Worm (Caenorhabditis elegans): ENCODE results near the gene ZC239.21.
"Not testable (repeated sequence)": the region's sequence is repeated elsewhere in the genome, so short reads cannot be mapped to it uniquely, and the experiment has no call there.

Gene ZC239.21

ce11 chrII:3206423-3206989, at the start of gene ZC239.21, which contains the start of gene ZC239.20:
TSS of gene ZC239.21 (plus strand) at chrII:3206939.
TSS of gene ZC239.20 (minus strand) at chrII:3206523.
- no peak for TF ChIP-seq unc-62 (GFP tag; optimal IDR thresholded peaks at IDR 0.05)

ce11 chrII:3158985-3159384, 47.8 kb upstream of the ZC239.21 start, which contains the start of gene sri-34:
TSS of gene sri-34 (minus strand) at chrII:3159085.
- TF ChIP-seq unc-62 (GFP tag; optimal IDR thresholded peaks at IDR 0.05), result no peak

DNA sequence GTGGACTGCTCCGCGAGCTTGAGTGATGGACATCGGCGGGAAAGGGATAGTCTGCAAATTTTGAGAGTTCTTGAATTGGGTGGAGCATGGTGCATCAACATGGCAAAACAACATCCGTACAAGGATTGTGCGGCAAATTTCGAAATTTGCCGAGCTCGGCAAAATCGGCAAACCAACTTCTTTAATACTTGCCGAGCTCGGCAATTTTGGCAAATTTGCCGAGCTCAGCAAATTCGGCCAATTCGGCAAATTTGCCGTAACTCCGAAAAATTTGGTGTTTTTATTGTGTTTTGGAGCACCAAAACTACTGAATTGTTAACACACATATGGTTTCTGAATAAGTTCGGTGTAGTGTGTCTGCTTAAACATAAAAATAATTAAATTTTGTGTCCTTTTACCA, 36.6 kb upstream of the ZC239.21 start, which contains the start of gene fbxc-55:
TSS of gene fbxc-55 (minus strand) at position 101 of the 400 bp plus-strand sequence.
- no peak for TF ChIP-seq unc-62 (GFP tag; optimal IDR thresholded peaks at IDR 0.05)

DNA sequence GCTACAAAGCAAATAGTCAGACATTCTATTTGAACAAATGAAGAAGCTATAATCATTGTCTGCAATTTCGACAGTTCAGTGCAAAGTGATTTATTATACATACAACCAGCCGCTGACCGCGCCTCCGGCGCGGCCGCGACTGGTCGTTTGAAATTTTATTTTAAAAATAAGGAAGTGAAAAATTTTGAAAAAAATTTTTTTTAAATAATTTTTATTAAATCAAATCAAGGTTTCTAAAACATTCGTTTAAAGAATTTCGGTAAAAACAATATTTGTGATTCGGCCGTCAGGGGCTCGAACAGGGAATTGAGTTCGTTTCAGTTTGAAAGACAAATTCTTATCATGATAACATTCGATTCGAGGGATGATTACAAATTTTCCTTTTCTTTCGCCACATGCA, 34.6 kb upstream of the ZC239.21 start, which contains the start of gene Y27F2A.10:
TSS of gene Y27F2A.10 (minus strand) at position 101 of the 400 bp plus-strand sequence.
- TF ChIP-seq unc-62 (GFP tag; optimal IDR thresholded peaks at IDR 0.05), result no peak

DNA sequence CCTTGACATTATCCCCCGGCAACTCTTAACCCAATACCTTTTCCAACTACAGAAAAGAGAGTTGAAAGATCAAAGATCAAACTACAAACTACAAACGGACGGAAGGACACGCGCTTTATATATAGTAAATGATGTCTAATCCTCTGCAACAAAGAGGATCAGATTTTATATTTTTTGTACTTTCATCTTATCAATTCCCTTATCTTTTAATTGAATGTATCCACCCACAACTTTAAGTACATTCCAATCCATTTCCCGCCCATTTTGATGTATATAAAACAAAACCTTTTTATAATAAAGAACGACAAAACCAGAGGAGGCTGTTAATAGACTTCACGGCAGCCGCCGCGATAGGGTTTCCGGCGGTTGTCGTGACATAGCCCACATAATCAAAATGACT, 29.1 kb upstream of the ZC239.21 start, which contains the start of gene sri-40:
TSS of gene sri-40 (plus strand) at position 301 of the 400 bp plus-strand sequence.
- not testable (repeated sequence) for TF ChIP-seq unc-62 (GFP tag; optimal IDR thresholded peaks at IDR 0.05)

DNA sequence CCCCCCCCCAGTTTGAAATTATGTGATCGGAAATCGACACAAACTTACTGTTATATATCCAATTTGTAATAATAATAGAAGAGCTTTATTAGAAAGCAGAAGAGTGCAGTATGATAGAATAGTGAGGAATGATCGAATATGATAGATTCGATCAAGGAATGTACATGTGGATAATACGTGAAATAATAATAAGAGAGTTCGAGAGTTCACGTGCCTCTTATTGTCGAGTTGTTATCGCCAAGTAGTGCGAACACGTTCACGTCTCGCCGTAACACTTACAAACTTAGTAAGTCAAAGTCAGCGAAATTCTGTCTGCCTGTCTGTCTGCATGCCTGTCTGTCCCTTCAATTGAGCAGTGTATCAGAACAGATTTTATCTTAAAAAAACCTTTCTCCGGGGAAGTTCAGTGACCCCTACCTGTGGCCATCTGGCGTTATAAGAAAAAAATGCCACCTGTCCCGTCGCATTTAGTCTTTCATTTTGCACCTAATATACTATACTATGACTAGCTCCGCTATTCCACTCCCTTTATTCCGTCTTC, 23.4 kb upstream of the ZC239.21 start, which contains the start of the genes Y27F2A.6 and Y27F2A.8:
TSS of gene Y27F2A.6 (minus strand) at position 101 of the 541 bp plus-strand sequence.
TSS of gene Y27F2A.8 (plus strand) at position 491 of the 541 bp plus-strand sequence.
- TF ChIP-seq unc-62 (GFP tag; optimal IDR thresholded peaks at IDR 0.05), result not testable (repeated sequence)

DNA sequence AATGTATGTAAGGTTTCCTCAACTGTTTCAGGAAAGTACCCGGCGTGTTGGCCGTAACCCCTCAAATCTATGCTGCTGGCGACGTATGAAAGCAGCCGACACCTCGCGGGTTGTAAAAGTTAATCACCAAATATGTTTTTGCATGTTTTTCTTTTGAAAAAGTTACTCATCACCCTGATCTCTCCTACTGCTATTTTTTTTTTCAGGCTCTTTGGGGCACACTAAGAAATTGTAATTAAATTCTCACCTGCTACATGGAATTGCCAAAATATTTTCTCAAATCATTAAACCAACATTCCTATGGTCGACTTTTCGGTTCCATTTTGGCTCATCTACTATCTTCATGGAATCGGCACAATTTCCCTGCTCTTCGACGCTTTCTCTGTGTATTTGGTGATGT, 21.9 kb upstream of the ZC239.21 start, which contains the start of gene sri-78:
TSS of gene sri-78 (plus strand) at position 301 of the 400 bp plus-strand sequence.
- TF ChIP-seq unc-62 (GFP tag; optimal IDR thresholded peaks at IDR 0.05), result not testable (repeated sequence)

ce11 chrII:3185848-3186247, 20.9 kb upstream of the ZC239.21 start:
- no peak for TF ChIP-seq unc-62 (GFP tag; optimal IDR thresholded peaks at IDR 0.05)

ce11 chrII:3189038-3189437, 17.7 kb upstream of the ZC239.21 start, which contains the start of gene Y27F2A.11:
TSS of gene Y27F2A.11 (plus strand) at chrII:3189338.
- TF ChIP-seq unc-62 (GFP tag; optimal IDR thresholded peaks at IDR 0.05), result not testable (repeated sequence)

- not testable (repeated sequence) for TF ChIP-seq unc-62 (GFP tag; optimal IDR thresholded peaks at IDR 0.05)
Observed at ce11 chrII:3191544-3191943, 15.2 kb upstream of the ZC239.21 start, which contains the start of gene Y27F2A.9. TSS of gene Y27F2A.9 (minus strand) at chrII:3191644.

ce11 chrII:3195739-3196138, 11.0 kb upstream of the ZC239.21 start:
- TF ChIP-seq unc-62 (GFP tag; optimal IDR thresholded peaks at IDR 0.05), result no peak

DNA sequence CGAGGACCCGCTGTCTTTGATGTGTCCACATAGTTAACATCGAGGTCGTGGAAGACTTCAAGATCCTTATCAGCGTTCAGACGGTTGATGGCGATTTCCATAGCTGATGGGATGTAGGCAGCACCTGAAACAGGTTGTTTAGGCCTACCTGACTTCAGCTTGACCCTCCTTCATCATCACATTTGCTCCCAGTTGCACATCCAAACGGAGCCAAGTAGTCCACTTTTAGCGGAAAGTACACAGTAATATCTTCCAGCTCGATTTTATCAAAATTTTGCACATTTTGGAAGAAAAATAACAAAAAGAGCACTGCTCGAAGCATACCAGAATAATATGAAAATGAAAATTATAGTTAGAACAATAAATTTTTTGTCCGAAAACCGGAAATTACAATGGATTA, 9.8 kb upstream of the ZC239.21 start, which contains the start of gene gcy-15:
TSS of gene gcy-15 (minus strand) at position 101 of the 400 bp plus-strand sequence.
- TF ChIP-seq unc-62 (GFP tag; optimal IDR thresholded peaks at IDR 0.05), result no peak

DNA sequence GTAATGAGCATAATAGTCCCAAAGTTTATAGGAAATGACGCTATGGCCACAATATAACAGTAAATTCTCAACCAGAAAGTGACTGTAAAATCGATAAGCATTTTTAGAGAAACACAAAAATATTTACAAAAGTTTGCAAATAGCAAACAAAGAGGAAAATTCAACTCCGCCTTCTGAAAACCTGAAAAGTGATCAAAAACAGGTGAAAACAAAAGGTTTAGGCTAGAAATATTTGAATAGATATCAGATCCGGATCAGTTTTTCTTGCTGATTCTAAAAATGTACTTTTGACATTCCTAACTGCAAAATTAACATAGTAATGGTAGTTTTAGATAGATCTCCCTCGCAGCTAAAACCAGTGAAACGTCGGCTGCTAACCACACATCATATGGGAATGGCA, 7.7 kb upstream of the ZC239.21 start, which contains the start of gene sri-51:
TSS of gene sri-51 (minus strand) at position 101 of the 400 bp plus-strand sequence.
- no peak for TF ChIP-seq unc-62 (GFP tag; optimal IDR thresholded peaks at IDR 0.05)

DNA sequence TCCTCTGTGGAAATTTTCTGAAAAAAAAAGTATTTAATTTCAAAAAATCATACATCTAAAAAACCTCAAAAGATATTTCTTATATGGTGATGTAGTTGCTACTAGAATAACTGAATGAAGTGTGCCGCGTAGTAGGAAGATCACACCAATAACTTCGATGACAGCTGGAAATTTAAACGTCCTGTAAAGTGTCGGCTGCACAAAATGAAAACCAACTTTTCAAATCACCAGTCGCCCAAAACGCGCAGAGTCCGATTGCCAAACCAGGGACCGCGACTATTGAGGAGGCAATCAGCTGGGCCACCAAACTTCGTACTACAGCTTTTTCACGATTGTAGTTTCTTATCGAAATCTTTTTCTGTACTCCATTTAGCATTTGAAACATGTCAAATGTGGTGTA, 5.5 kb upstream of the ZC239.21 start, which contains the start of gene sri-48:
TSS of gene sri-48 (minus strand) at position 101 of the 400 bp plus-strand sequence.
- TF ChIP-seq unc-62 (GFP tag; optimal IDR thresholded peaks at IDR 0.05), result not testable (repeated sequence)

ce11 chrII:3202519-3202918, 4.2 kb upstream of the ZC239.21 start, which contains the start of gene sri-53:
TSS of gene sri-53 (minus strand) at chrII:3202619.
- no peak for TF ChIP-seq unc-62 (GFP tag; optimal IDR thresholded peaks at IDR 0.05)

- TF ChIP-seq unc-62 (GFP tag; optimal IDR thresholded peaks at IDR 0.05), result no peak
Observed at ce11 chrII:3203415-3203814, 3.3 kb upstream of the ZC239.21 start, which contains the start of gene sri-50. TSS of gene sri-50 (plus strand) at chrII:3203715.

Measured in whole organism, dauer.